Fruit fly (Drosophila melanogaster) whole organism, wandering third instar larva: ENCODE results near the gene spz3.
A peak's percentile ranks its signal among the peaks of the same experiment; 100 is the strongest.

Source experiments
- Abd-B ChIP-seq: fragments of >200 bp; optimal IDR thresholded peaks from 2 replicates; lab custom pipeline; 2017; ENCODE audit warnings: missing biosample characterization, missing genetic modification characterization
- CG32264 ChIP-seq: fragments of 200-800 bp; sonication (Bioruptor generic); optimal IDR thresholded peaks from 2 replicates; lab custom pipeline; 2016; ENCODE audit warnings: missing biosample characterization, missing genetic modification characterization
- CG9705 ChIP-seq: fragments of 200-800 bp; sonication (Bioruptor generic); optimal IDR thresholded peaks from 2 replicates; lab custom pipeline; 2018; ENCODE audit warnings: missing biosample characterization, mild to moderate bottlenecking, missing genetic modification characterization
- CrebA ChIP-seq: fragments of 200-800 bp; sonication (Bioruptor generic); optimal IDR thresholded peaks from 2 replicates; lab custom pipeline; 2016; ENCODE audit warnings: missing biosample characterization, mild to moderate bottlenecking, missing genetic modification characterization, borderline replicate concordance
- Dfd ChIP-seq: fragments of >200 bp; optimal IDR thresholded peaks from 2 replicates; lab custom pipeline; 2017; ENCODE audit warnings: missing biosample characterization, missing genetic modification characterization
- Dif ChIP-seq: fragments of 200-275, 200-300 bp; sonication (Bioruptor generic); optimal IDR thresholded peaks from 2 replicates; lab custom pipeline; 2018; ENCODE audit warnings: missing biosample characterization, missing genetic modification characterization; ENCODE audit not compliant: partially characterized antibody
- GATAd ChIP-seq: sonication (Bioruptor generic); optimal IDR thresholded peaks from 2 replicates; lab custom pipeline; 2016; ENCODE audit warnings: missing biosample characterization, missing genetic modification characterization
- HLH106 ChIP-seq: fragments of 200-800 bp; optimal IDR thresholded peaks from 3 replicates; lab custom pipeline; 2019; ENCODE audit warnings: missing biosample characterization, mild to moderate bottlenecking, missing genetic modification characterization, moderate library complexity
- Hnf4 ChIP-seq: fragments of 200-800 bp; sonication (Bioruptor generic); optimal IDR thresholded peaks from 2 replicates; lab custom pipeline; 2016; ENCODE audit warnings: missing biosample characterization, mild to moderate bottlenecking, missing genetic modification characterization
- Hr78 ChIP-seq: fragments of >200 bp; optimal IDR thresholded peaks from 2 replicates; lab custom pipeline; 2017; ENCODE audit warnings: missing biosample characterization, missing genetic modification characterization
- Hr83 ChIP-seq: fragments of 200-300 bp; sonication (Bioruptor generic); optimal IDR thresholded peaks from 2 replicates; lab custom pipeline; 2016; ENCODE audit warnings: missing biosample characterization, mild to moderate bottlenecking, missing genetic modification characterization, moderate library complexity; ENCODE audit not compliant: poor library complexity, severe bottlenecking
- Jra ChIP-seq: sonication (Bioruptor generic); optimal IDR thresholded peaks from 2 replicates; lab custom pipeline; 2016; ENCODE audit warnings: missing biosample characterization, missing genetic modification characterization
- Mio ChIP-seq: sonication (Bioruptor generic); optimal IDR thresholded peaks from 2 replicates; lab custom pipeline; 2016; ENCODE audit warnings: missing biosample characterization, missing genetic modification characterization
- Myc ChIP-seq: fragments of >200 bp; optimal IDR thresholded peaks from 2 replicates; lab custom pipeline; 2017
- N ChIP-seq: fragments of >200 bp; optimal IDR thresholded peaks from 2 replicates; lab custom pipeline; 2018; ENCODE audit warnings: missing biosample characterization, missing external identifiers, missing genetic modification characterization
- OdsH ChIP-seq: fragments of 200-800 bp; sonication (Bioruptor generic); optimal IDR thresholded peaks from 2 replicates; lab custom pipeline; 2016; ENCODE audit warnings: missing biosample characterization, mild to moderate bottlenecking, missing genetic modification characterization
- Rel ChIP-seq, 2 experiments: fragments of 200-800 bp; sonication (Bioruptor generic) in 1 of 2; optimal IDR thresholded peaks; 2 replicates in 1 of 2; 3 replicates in 1 of 2; lab custom pipeline; 2016 to 2019; ENCODE audit warnings: mild to moderate bottlenecking in 2 of 2, missing biosample characterization in 2 of 2, missing genetic modification characterization in 2 of 2, moderate library complexity in 1 of 2
- Sp1 ChIP-seq: fragments of 200-800 bp; sonication (Bioruptor generic); optimal IDR thresholded peaks from 3 replicates; lab custom pipeline; 2019; ENCODE audit warnings: missing biosample characterization, mild to moderate bottlenecking, missing genetic modification characterization, moderate library complexity
- Vsx2 ChIP-seq: fragments of 200-300, 225-300 bp; sonication (Bioruptor generic); optimal IDR thresholded peaks from 2 replicates; lab custom pipeline; 2018; ENCODE audit warnings: missing biosample characterization, missing genetic modification characterization; ENCODE audit not compliant: partially characterized antibody
- br ChIP-seq: fragments of 200-800 bp; sonication (Bioruptor generic); optimal IDR thresholded peaks from 2 replicates; lab custom pipeline; 2016; ENCODE audit warnings: missing biosample characterization, missing genetic modification characterization
- brk ChIP-seq: fragments of 200-800 bp; sonication (Bioruptor generic); optimal IDR thresholded peaks from 2 replicates; lab custom pipeline; 2016; ENCODE audit warnings: missing biosample characterization, mild to moderate bottlenecking, missing genetic modification characterization
- dl ChIP-seq, 2 experiments: fragments of 175-275, 200-275 bp in 1 of 2; fragments of 200-275 bp in 1 of 2; sonication (Bioruptor generic); optimal IDR thresholded peaks; lab custom pipeline; 2018; ENCODE audit warnings: mild to moderate bottlenecking in 2 of 2, missing biosample characterization in 2 of 2, missing genetic modification characterization in 2 of 2, moderate library complexity in 2 of 2; ENCODE audit not compliant: partially characterized antibody in 2 of 2, insufficient read depth in 1 of 2
- dmrt93B ChIP-seq: fragments of 200-800 bp; sonication (Bioruptor generic); optimal IDR thresholded peaks from 2 replicates; lab custom pipeline; 2018; ENCODE audit warnings: missing biosample characterization, mild to moderate bottlenecking, missing genetic modification characterization
- dsf ChIP-seq: sonication (Bioruptor generic); optimal IDR thresholded peaks from 2 replicates; lab custom pipeline; 2016; ENCODE audit warnings: missing biosample characterization, missing genetic modification characterization, borderline replicate concordance
- ey ChIP-seq: fragments of 200-800 bp; sonication (Bioruptor generic); optimal IDR thresholded peaks from 2 replicates; lab custom pipeline; 2016; ENCODE audit warnings: missing biosample characterization, missing genetic modification characterization
- foxo ChIP-seq, 2 experiments: fragments of 200-800 bp; sonication (Bioruptor generic); optimal IDR thresholded peaks; 2 replicates in 1 of 2; 3 replicates in 1 of 2; lab custom pipeline; 2016 to 2017; ENCODE audit warnings: missing biosample characterization in 2 of 2, missing genetic modification characterization in 2 of 2
- fru ChIP-seq: fragments of 200-800 bp; sonication (Bioruptor generic); optimal IDR thresholded peaks from 3 replicates; lab custom pipeline; 2016; ENCODE audit warnings: missing biosample characterization, mild to moderate bottlenecking, missing genetic modification characterization
- h ChIP-seq: fragments of 200-800 bp; sonication (Bioruptor generic); optimal IDR thresholded peaks from 3 replicates; lab custom pipeline; 2016; ENCODE audit warnings: missing biosample characterization, mild to moderate bottlenecking, missing genetic modification characterization
- jim ChIP-seq: fragments of 175-275, 200-325 bp; sonication (Bioruptor generic); optimal IDR thresholded peaks from 2 replicates; lab custom pipeline; 2016; ENCODE audit warnings: missing biosample characterization, mild to moderate bottlenecking, missing genetic modification characterization
- lola ChIP-seq: fragments of >200 bp; optimal IDR thresholded peaks from 2 replicates; lab custom pipeline; 2017; ENCODE audit warnings: missing biosample characterization, missing genetic modification characterization
- pan ChIP-seq: fragments of >200 bp; optimal IDR thresholded peaks from 2 replicates; lab custom pipeline; 2017
- psq ChIP-seq: fragments of 200-800 bp; sonication (Bioruptor generic); optimal IDR thresholded peaks from 3 replicates; lab custom pipeline; 2017; ENCODE audit warnings: missing biosample characterization, mild to moderate bottlenecking, missing genetic modification characterization, moderate library complexity
- rgr ChIP-seq: fragments of 200-800 bp; sonication (Bioruptor generic); optimal IDR thresholded peaks from 3 replicates; lab custom pipeline; 2016; ENCODE audit warnings: missing biosample characterization, mild to moderate bottlenecking, missing genetic modification characterization
- sage ChIP-seq: fragments of 200-800 bp; sonication (Bioruptor generic); optimal IDR thresholded peaks from 2 replicates; lab custom pipeline; 2016; ENCODE audit warnings: missing biosample characterization, mild to moderate bottlenecking, missing genetic modification characterization
- sv ChIP-seq: fragments of 200-800 bp; sonication (Bioruptor generic); optimal IDR thresholded peaks from 3 replicates; lab custom pipeline; 2016; ENCODE audit warnings: missing biosample characterization, missing genetic modification characterization
- tai ChIP-seq: sonication (Bioruptor generic); optimal IDR thresholded peaks from 2 replicates; lab custom pipeline; 2016; ENCODE audit warnings: missing biosample characterization, missing genetic modification characterization
- usp ChIP-seq: fragments of >200 bp; optimal IDR thresholded peaks from 2 replicates; lab custom pipeline; 2017; ENCODE audit warnings: missing biosample characterization, missing genetic modification characterization
- woc ChIP-seq: sonication (Bioruptor generic); optimal IDR thresholded peaks from 2 replicates; lab custom pipeline; 2016; ENCODE audit warnings: missing biosample characterization, mild to moderate bottlenecking, missing genetic modification characterization

The spz3 gene

DNA sequence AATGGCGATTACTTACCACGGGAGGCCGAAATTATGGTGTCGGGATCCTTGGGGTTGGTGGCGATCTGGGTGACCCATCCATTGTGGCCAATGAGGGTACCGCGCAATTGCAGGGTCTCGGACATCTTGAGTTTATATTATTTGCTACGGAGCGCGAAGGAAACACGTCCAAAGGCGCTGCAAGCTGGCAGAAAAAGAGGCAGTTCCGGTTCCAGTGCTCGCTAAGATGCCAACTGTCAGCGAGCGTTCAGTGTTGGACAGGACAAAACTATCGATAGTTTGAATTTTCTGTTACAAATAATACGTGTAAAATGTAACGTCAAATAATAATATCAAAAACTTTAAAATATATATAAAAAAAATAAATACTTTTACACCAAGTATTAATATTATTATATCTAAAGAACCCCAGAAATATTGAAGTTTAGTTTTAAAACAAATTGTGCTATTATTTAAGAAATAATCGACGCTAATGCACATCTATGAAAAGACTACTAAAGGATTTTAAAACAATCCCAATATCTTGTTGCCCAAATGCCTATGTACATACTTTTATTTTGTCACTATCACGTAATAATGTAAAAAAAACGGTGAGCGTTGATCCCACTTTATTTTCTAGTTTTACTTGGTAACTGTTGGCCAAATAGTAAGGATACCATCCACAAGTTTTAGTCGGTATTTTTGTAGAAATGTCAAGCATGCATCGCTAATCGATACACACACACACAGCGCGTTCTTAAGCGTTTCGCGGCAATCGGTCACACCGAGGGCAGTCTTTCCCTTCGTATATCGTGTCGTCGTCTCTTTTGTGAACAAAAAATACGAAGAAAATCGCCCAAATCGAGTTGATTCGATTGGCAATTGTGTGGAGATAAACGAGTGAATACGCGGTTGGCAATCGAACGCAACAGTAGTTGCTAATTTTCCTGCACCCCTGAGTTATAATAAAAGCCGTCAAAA lies 52.0 kb downstream of the spz3 start, which contains the start of the genes Rack1 and mts:
Rack1 (minus strand) TSS at position 271 of the 960 bp plus-strand sequence.
mts (plus strand) TSS at position 606 of the 960 bp plus-strand sequence.
- peak; percentile 38 for TF ChIP-seq ey
- TF ChIP-seq Vsx2 (GFP tag; lab: Kevin White, UChicago): no peak
- TF ChIP-seq Jra: peak; percentile 79
- TF ChIP-seq dl (GFP tag; optimal IDR thresholded peaks at IDR 0.05; lab: Kevin White, UChicago; ENCODE audit: insufficient read depth in 1 of 2, partially characterized antibody in 2 of 2): no peak
- TF ChIP-seq CrebA (GFP tag; lab: Kevin White, UChicago): no peak
- peak; percentile 89 for TF ChIP-seq Hnf4 (GFP tag; lab: Kevin White, UChicago)
- TF ChIP-seq brk (GFP tag; lab: Kevin White, UChicago): peak; percentile 67
- peak; percentile 50 for TF ChIP-seq Myc (lab: Kevin White, UChicago)
- no peak for TF ChIP-seq Abd-B (GFP tag; lab: Kevin White, UChicago)
- no peak for TF ChIP-seq pan (lab: Kevin White, UChicago)
- peak; percentile 83 for TF ChIP-seq CG9705 (GFP tag; lab: Kevin White, UChicago)
- TF ChIP-seq rgr (GFP tag; lab: Kevin White, UChicago): peak; percentile 92
- peak; percentile 85 for TF ChIP-seq Sp1 (GFP tag; lab: Kevin White, UChicago)
- no peak for TF ChIP-seq tai (GFP tag; lab: Kevin White, UChicago)
- peak; percentile 72 for TF ChIP-seq OdsH (GFP tag; lab: Kevin White, UChicago)
- TF ChIP-seq br: peak; percentile 80
- no peak for TF ChIP-seq N (GFP tag; lab: Kevin White, UChicago)
- no peak for TF ChIP-seq jim (GFP tag; lab: Kevin White, UChicago)
- TF ChIP-seq CG32264 (GFP tag; lab: Kevin White, UChicago): peak; percentile 26
- peak in 1 of 2 experiments; percentile 65 for TF ChIP-seq foxo (GFP tag; optimal IDR thresholded peaks at IDR 0.05; lab: Kevin White, UChicago)
- TF ChIP-seq psq: peak; percentile 61
- TF ChIP-seq fru (GFP tag; lab: Kevin White, UChicago): peak; percentile 67
- no peak for TF ChIP-seq usp
- peak; percentile 29 for TF ChIP-seq dsf (GFP tag; lab: Kevin White, UChicago)
- TF ChIP-seq sage (GFP tag; lab: Kevin White, UChicago): peak; percentile 71
- peak; percentile 81 for TF ChIP-seq h (GFP tag; lab: Kevin White, UChicago)
- TF ChIP-seq Dfd (GFP tag; lab: Kevin White, UChicago): no peak
- TF ChIP-seq GATAd (GFP tag; lab: Kevin White, UChicago): no peak
- TF ChIP-seq Dif (GFP tag; lab: Kevin White, UChicago): peak; percentile 68
- TF ChIP-seq HLH106 (tag; lab: Kevin White, UChicago): peak; percentile 79
- TF ChIP-seq Mio: peak; percentile 74
- TF ChIP-seq dmrt93B (GFP tag; lab: Kevin White, UChicago): peak; percentile 83
- peak; percentile 71 for TF ChIP-seq sv (GFP tag; lab: Kevin White, UChicago)
- no peak for TF ChIP-seq Hr78 (GFP tag; lab: Kevin White, UChicago)
- no peak for TF ChIP-seq Rel (GFP tag; optimal IDR thresholded peaks at IDR 0.05; lab: Kevin White, UChicago)
- TF ChIP-seq Rel (tag; optimal IDR thresholded peaks at IDR 0.05; lab: Kevin White, UChicago): peak; percentile 62
- peak; percentile 98 for TF ChIP-seq Hr83 (GFP tag; lab: Kevin White, UChicago)
- TF ChIP-seq woc: peak; percentile 34
- TF ChIP-seq lola (GFP tag; lab: Kevin White, UChicago): no peak
- TF ChIP-seq, all 38 proteins: peak for 25
